Fruit fly (Drosophila melanogaster) whole organism, embryonic: ENCODE data around the gene CG7191.

Source experiments
- Asciz ChIP-seq: fragments of 200-800 bp; sonication (Bioruptor generic); optimal IDR thresholded peaks from 2 replicates; lab custom pipeline; 2017; ENCODE audit warnings: missing biosample characterization, mild to moderate bottlenecking, missing genetic modification characterization, missing genetic modification reagents
- BtbVII ChIP-seq: fragments of 200-800 bp; sonication (Bioruptor generic); optimal IDR thresholded peaks from 3 replicates; lab custom pipeline; 2017; ENCODE audit warnings: missing biosample characterization, mild to moderate bottlenecking, missing genetic modification characterization
- CG10209 ChIP-seq: fragments of 200-800 bp; sonication (Bioruptor generic); optimal IDR thresholded peaks from 3 replicates; lab custom pipeline; 2017; ENCODE audit warnings: missing biosample characterization, mild to moderate bottlenecking, missing genetic modification characterization, missing genetic modification reagents
- CG1024 ChIP-seq: fragments of 200-800 bp; sonication (Bioruptor generic); IDR thresholded peaks from 2 replicates; pipeline ENCODE4 v1.3.6; 2022; ENCODE audit warnings: missing biosample characterization, missing genetic modification characterization
- CG10979 ChIP-seq: fragments of 200-800 bp; sonication (Bioruptor generic); optimal IDR thresholded peaks from 2 replicates; lab custom pipeline; 2018; ENCODE audit warnings: missing biosample characterization, mild to moderate bottlenecking, missing genetic modification characterization, moderate library complexity
- CG11085 ChIP-seq: fragments of 200-800 bp; sonication (Bioruptor generic); IDR thresholded peaks from 2 replicates; pipeline ENCODE4 v1.3.6; 2022; ENCODE audit warnings: missing biosample characterization, missing genetic modification characterization
- CG11696 ChIP-seq: fragments of 200-800 bp; sonication (Bioruptor generic); IDR thresholded peaks from 2 replicates; pipeline ENCODE4 v1.3.6; 2022; ENCODE audit warnings: missing biosample characterization, missing genetic modification characterization
- CG12104 ChIP-seq: fragments of 200-800 bp; sonication (Bioruptor generic); optimal IDR thresholded peaks from 3 replicates; lab custom pipeline; 2016; ENCODE audit warnings: missing biosample characterization, missing genetic modification characterization
- CG13424 ChIP-seq: fragments of 200-800 bp; sonication (Bioruptor generic); optimal IDR thresholded peaks from 2 replicates; lab custom pipeline; 2019; ENCODE audit warnings: missing biosample characterization, mild to moderate bottlenecking, missing genetic modification characterization, moderate library complexity
- CG14710 ChIP-seq: fragments of 200-800 bp; sonication (Bioruptor generic); optimal IDR thresholded peaks from 3 replicates; lab custom pipeline; 2019; ENCODE audit warnings: missing biosample characterization, mild to moderate bottlenecking, missing genetic modification characterization, moderate library complexity
- CG14860 ChIP-seq: fragments of 200-800 bp; sonication (Bioruptor generic); IDR thresholded peaks from 3 replicates; pipeline ENCODE4 v1.3.6; 2022; ENCODE audit warnings: missing biosample characterization, missing genetic modification characterization; ENCODE audit not compliant: partially characterized antibody
- CG1603 ChIP-seq: fragments of 200-800 bp; sonication (Bioruptor generic); optimal IDR thresholded peaks from 2 replicates; lab custom pipeline; 2019; ENCODE audit warnings: missing biosample characterization, mild to moderate bottlenecking, missing genetic modification characterization, moderate library complexity
- CG17829 ChIP-seq: fragments of 200-800 bp; optimal IDR thresholded peaks from 2 replicates; lab custom pipeline; 2019; ENCODE audit warnings: missing biosample characterization, mild to moderate bottlenecking, missing genetic modification characterization, moderate library complexity
- CG18011 ChIP-seq: fragments of 200-800 bp; sonication (Bioruptor generic); optimal IDR thresholded peaks from 2 replicates; lab custom pipeline; 2017; ENCODE audit warnings: missing biosample characterization, missing genetic modification characterization, mild to moderate bottlenecking, moderate library complexity, missing genotype
- CG18262 ChIP-seq: fragments of 200-800 bp; optimal IDR thresholded peaks from 3 replicates; lab custom pipeline; 2019; ENCODE audit warnings: missing biosample characterization, mild to moderate bottlenecking, missing genetic modification characterization, moderate library complexity
- CG18476 ChIP-seq: fragments of 200-800 bp; sonication (Bioruptor generic); optimal IDR thresholded peaks from 2 replicates; lab custom pipeline; 2016; ENCODE audit warnings: missing biosample characterization, mild to moderate bottlenecking, missing genetic modification characterization
- CG30431 ChIP-seq: fragments of 200-800 bp; sonication (Bioruptor generic); optimal IDR thresholded peaks from 2 replicates; lab custom pipeline; 2017; ENCODE audit warnings: missing biosample characterization, missing genetic modification characterization
- CG3726 ChIP-seq: fragments of 200-800 bp; sonication (Bioruptor generic); IDR thresholded peaks from 3 replicates; pipeline ENCODE4, ENCODE4 v1.3.6; 2022; ENCODE audit warnings: missing biosample characterization, missing genetic modification characterization
- CG7372 ChIP-seq: fragments of 200-800 bp; sonication (Bioruptor generic); IDR thresholded peaks from 2 replicates; pipeline ENCODE4 v1.3.6; 2022; ENCODE audit warnings: missing biosample characterization, missing genetic modification characterization
- CG8765 ChIP-seq: fragments of 200-800 bp; sonication (Bioruptor generic); IDR thresholded peaks from 2 replicates; pipeline ENCODE4 v1.3.6; 2022; ENCODE audit warnings: missing biosample characterization, missing genetic modification characterization
- CG9932 ChIP-seq: fragments of 200-800 bp; sonication (Bioruptor generic); IDR thresholded peaks from 2 replicates; pipeline ENCODE4 v1.3.6; 2022; ENCODE audit warnings: missing biosample characterization, missing genetic modification characterization
- Deaf1 ChIP-seq: fragments of 200-800 bp; optimal IDR thresholded peaks from 3 replicates; lab custom pipeline; 2019; ENCODE audit warnings: missing biosample characterization, mild to moderate bottlenecking, missing genetic modification characterization, moderate library complexity
- Dip3 ChIP-seq: fragments of 200-800 bp; sonication (Bioruptor generic); optimal IDR thresholded peaks from 3 replicates; lab custom pipeline; 2016; ENCODE audit warnings: missing biosample characterization, missing genetic modification characterization
- HLH4C ChIP-seq: fragments of 200-800 bp; sonication (Bioruptor generic); IDR thresholded peaks from 3 replicates; pipeline ENCODE4 v1.3.6; 2022; ENCODE audit warnings: missing biosample characterization, missing genetic modification characterization; ENCODE audit not compliant: partially characterized antibody
- Hand ChIP-seq: fragments of 200-800 bp; sonication (Bioruptor generic); optimal IDR thresholded peaks from 2 replicates; lab custom pipeline; 2017; ENCODE audit warnings: mild to moderate bottlenecking, missing biosample characterization, missing genetic modification reagents, missing genetic modification characterization
- MTF-1 ChIP-seq: fragments of 200-800 bp; sonication (Bioruptor generic); optimal IDR thresholded peaks from 2 replicates; lab custom pipeline; 2018; ENCODE audit warnings: missing biosample characterization, mild to moderate bottlenecking, missing genetic modification characterization, borderline replicate concordance
- Med ChIP-seq: fragments of 200-800 bp; sonication (Bioruptor generic); peaks from one replicate; lab custom pipeline; 2016; ENCODE audit warnings: missing biosample characterization, missing genetic modification characterization, mild to moderate bottlenecking, inconsistent platforms, moderate library complexity
- Oli ChIP-seq: fragments of 200-800 bp; sonication (Bioruptor generic); optimal IDR thresholded peaks from 2 replicates; lab custom pipeline; 2018; ENCODE audit warnings: missing biosample characterization, mild to moderate bottlenecking, missing genetic modification characterization, moderate library complexity
- al ChIP-seq: fragments of 200-800 bp; sonication (Bioruptor generic); IDR thresholded peaks from 2 replicates; pipeline ENCODE4 v1.3.6; 2022; ENCODE audit warnings: missing biosample characterization, missing genetic modification characterization
- amos ChIP-seq: fragments of 200-800 bp; sonication (Bioruptor generic); IDR thresholded peaks from 2 replicates; pipeline ENCODE4 v1.3.6; 2022; ENCODE audit warnings: missing biosample characterization, missing genetic modification characterization; ENCODE audit not compliant: partially characterized antibody
- ase ChIP-seq: fragments of 200-800 bp; sonication (Bioruptor generic); IDR thresholded peaks from 3 replicates; pipeline ENCODE4 v1.3.6; 2022; ENCODE audit warnings: missing biosample characterization, missing genetic modification characterization
- btn ChIP-seq: fragments of 200-800 bp; sonication (Bioruptor generic); optimal IDR thresholded peaks from 2 replicates; lab custom pipeline; 2016; ENCODE audit warnings: missing biosample characterization, missing genetic modification characterization
- disco-r ChIP-seq: fragments of 200-800 bp; sonication (Bioruptor generic); optimal IDR thresholded peaks from 2 replicates; lab custom pipeline; 2016; ENCODE audit warnings: missing biosample characterization, missing genetic modification characterization
- fd96Cb ChIP-seq: fragments of 200-800 bp; sonication (Bioruptor generic); optimal IDR thresholded peaks from 2 replicates; lab custom pipeline; 2018; ENCODE audit warnings: missing biosample characterization, mild to moderate bottlenecking, missing genetic modification characterization, moderate library complexity
- fru ChIP-seq: fragments of >200 bp; optimal IDR thresholded peaks from 2 replicates; lab custom pipeline; 2017
- h ChIP-seq: fragments of >200 bp; optimal IDR thresholded peaks from 2 replicates; lab custom pipeline; 2017
- hbn ChIP-seq: fragments of 200-800 bp; sonication (Bioruptor generic); IDR thresholded peaks from 2 replicates; pipeline ENCODE4 v1.3.6; 2022; ENCODE audit warnings: missing biosample characterization, missing genetic modification characterization; ENCODE audit not compliant: partially characterized antibody
- mam ChIP-seq: fragments of 200-800 bp; sonication (Bioruptor generic); optimal IDR thresholded peaks from 3 replicates; lab custom pipeline; 2016; ENCODE audit warnings: missing biosample characterization, missing genetic modification characterization
- oc ChIP-seq: fragments of 200-800 bp; sonication (Bioruptor generic); optimal IDR thresholded peaks from 2 replicates; lab custom pipeline; 2018; ENCODE audit warnings: missing biosample characterization, mild to moderate bottlenecking, missing genetic modification characterization, moderate library complexity
- org-1 ChIP-seq: fragments of 200-800 bp; sonication (Bioruptor generic); optimal IDR thresholded peaks from 2 replicates; lab custom pipeline; 2017; ENCODE audit warnings: missing biosample characterization, missing genetic modification characterization
- pfk ChIP-seq: fragments of 200-800 bp; sonication (Bioruptor generic); optimal IDR thresholded peaks from 2 replicates; lab custom pipeline; 2018; ENCODE audit warnings: missing biosample characterization, mild to moderate bottlenecking, missing genetic modification characterization, moderate library complexity
- pho ChIP-seq: fragments of 200-800 bp; sonication (Bioruptor generic); optimal IDR thresholded peaks from 2 replicates; lab custom pipeline; 2016; ENCODE audit warnings: missing biosample characterization, missing genetic modification characterization
- pnt ChIP-seq: fragments of 200-800 bp; sonication (Bioruptor generic); optimal IDR thresholded peaks from 3 replicates; lab custom pipeline; 2016; ENCODE audit warnings: missing biosample characterization, missing genetic modification characterization
- pum ChIP-seq: fragments of 200-800 bp; sonication (Bioruptor generic); optimal IDR thresholded peaks from 2 replicates; lab custom pipeline; 2016; ENCODE audit warnings: missing biosample characterization, missing genetic modification characterization
- pzg ChIP-seq: fragments of 200-800 bp; sonication (Bioruptor generic); optimal IDR thresholded peaks from 3 replicates; lab custom pipeline; 2018; ENCODE audit warnings: missing biosample characterization, mild to moderate bottlenecking, missing genetic modification characterization, moderate library complexity
- repo ChIP-seq: fragments of 200-800 bp; sonication (Bioruptor generic); optimal IDR thresholded peaks from 2 replicates; lab custom pipeline; 2016; ENCODE audit warnings: missing biosample characterization, missing genetic modification characterization
- ro ChIP-seq: fragments of 200-800 bp; sonication (Bioruptor generic); IDR thresholded peaks from 2 replicates; pipeline ENCODE4 v1.3.6; 2022; ENCODE audit warnings: missing biosample characterization, missing genetic modification characterization
- trem ChIP-seq: fragments of 200-800 bp; optimal IDR thresholded peaks from 3 replicates; lab custom pipeline; 2019; ENCODE audit warnings: missing biosample characterization, mild to moderate bottlenecking, missing genetic modification characterization, moderate library complexity
- ttk ChIP-seq: fragments of 200-800 bp; sonication (Bioruptor generic); IDR thresholded peaks from 2 replicates; pipeline ENCODE4 v2.1.2; 2022; ENCODE audit warnings: missing biosample characterization, missing genetic modification characterization
- wek ChIP-seq: fragments of 200-800 bp; sonication (Bioruptor generic); optimal IDR thresholded peaks from 3 replicates; lab custom pipeline; 2018; ENCODE audit warnings: missing biosample characterization, mild to moderate bottlenecking, missing genetic modification characterization, moderate library complexity
- wor ChIP-seq: fragments of 200-800 bp; sonication (Bioruptor generic); IDR thresholded peaks from 2 replicates; pipeline ENCODE4 v1.3.6; 2022; ENCODE audit warnings: missing biosample characterization, missing genetic modification characterization
- z ChIP-seq: fragments of 200-800 bp; sonication (Bioruptor generic); IDR thresholded peaks from 3 replicates; pipeline ENCODE4 v1.3.6; 2022; ENCODE audit warnings: missing biosample characterization, missing genetic modification characterization

The CG7191 gene

dm6 chr2L:7809699-7810088 is 42.3 kb downstream of the CG7191 start (continued):
- no peak for TF ChIP-seq disco-r
- TF ChIP-seq CG12104 = no peak
- TF ChIP-seq btn = no peak
- TF ChIP-seq ase = no peak
- no peak; the same call in 1 of the 2 replicates for TF ChIP-seq amos
- peak; percentile 12 for TF ChIP-seq Hand (GFP tag; lab: Kevin White, UChicago)
- no peak for TF ChIP-seq CG18476 (GFP tag; lab: Kevin White, UChicago)
- no peak for TF ChIP-seq pnt (GFP tag; lab: Kevin White, UChicago)
- TF ChIP-seq CG17829 = no peak
- TF ChIP-seq Dip3 (GFP tag; lab: Kevin White, UChicago) = no peak
- no peak for TF ChIP-seq CG9932 (GFP tag; lab: Robert Waterston, UW)
- peak; percentile 18 for TF ChIP-seq Deaf1 (tag; lab: Kevin White, UChicago)
- TF ChIP-seq CG18262 (tag; lab: Kevin White, UChicago) = no peak
- TF ChIP-seq CG10209 (GFP tag; lab: Kevin White, UChicago) = no peak
- TF ChIP-seq CG11085 (GFP tag; lab: Robert Waterston, UW) = no peak
- TF ChIP-seq CG3726 = no peak
- TF ChIP-seq mam = no peak
- peak; percentile 48 for TF ChIP-seq pzg (GFP tag; lab: Kevin White, UChicago)
- no peak for TF ChIP-seq CG14860 (GFP tag; lab: Robert Waterston, UW)
- TF ChIP-seq wor (GFP tag; lab: Robert Waterston, UW) = no peak
- TF ChIP-seq org-1 = no peak
- TF ChIP-seq CG1603 = no peak
- no peak for TF ChIP-seq h (lab: Kevin White, UChicago)
- TF ChIP-seq ro (GFP tag; lab: Robert Waterston, UW) = no peak
- TF ChIP-seq CG1024 (GFP tag; lab: Robert Waterston, UW) = no peak
- TF ChIP-seq hbn (GFP tag; lab: Robert Waterston, UW) = peak; percentile 26
- TF ChIP-seq CG18011 = no peak
- TF ChIP-seq Oli = no peak
- TF ChIP-seq ttk = no peak
- no peak for TF ChIP-seq CG7372 (GFP tag; lab: Robert Waterston, UW)
- TF ChIP-seq trem (tag; lab: Kevin White, UChicago) = no peak
- TF ChIP-seq fru = no peak
- peak; percentile 91 for TF ChIP-seq Med (GFP tag; lab: Kevin White, UChicago)
- no peak for TF ChIP-seq oc (tag; lab: Kevin White, UChicago)
- TF ChIP-seq al (GFP tag; lab: Robert Waterston, UW) = no peak
- no peak for TF ChIP-seq fd96Cb (tag; lab: Kevin White, UChicago)
- no peak for TF ChIP-seq CG8765 (GFP tag; lab: Robert Waterston, UW)
- TF ChIP-seq pho (GFP tag; lab: Kevin White, UChicago) = peak; percentile 22
- TF ChIP-seq MTF-1 = no peak
- peak; percentile 66; the same call in 2 of the 3 replicates for TF ChIP-seq z (GFP tag; lab: Robert Waterston, UW)
- no peak for TF ChIP-seq CG11696 (GFP tag; lab: Robert Waterston, UW)
- no peak for TF ChIP-seq CG10979 (tag; lab: Kevin White, UChicago)
- no peak for TF ChIP-seq CG14710 (tag; lab: Kevin White, UChicago)
- TF ChIP-seq BtbVII (GFP tag; lab: Kevin White, UChicago) = no peak
- TF ChIP-seq pum (GFP tag; lab: Kevin White, UChicago) = no peak
- TF ChIP-seq HLH4C (GFP tag; lab: Robert Waterston, UW) = no peak
- TF ChIP-seq CG30431 (GFP tag; lab: Kevin White, UChicago) = no peak
- no peak for TF ChIP-seq CG13424 (tag; lab: Kevin White, UChicago)
- TF ChIP-seq wek = no peak
- TF ChIP-seq Asciz (GFP tag; lab: Kevin White, UChicago) = no peak
- peak; percentile 40 for TF ChIP-seq pfk (GFP tag; lab: Kevin White, UChicago)
- no peak for TF ChIP-seq repo (GFP tag; lab: Kevin White, UChicago)
